Fruit fly (Drosophila melanogaster) whole organism, embryonic: Measurements from ENCODE around the gene retm.

Source experiments
- Aef1 ChIP-seq: fragments of 200-800 bp; sonication (Bioruptor generic); IDR thresholded peaks from 3 replicates; pipeline ENCODE4 v1.3.6; 2022; ENCODE audit warnings: missing biosample characterization, missing genetic modification characterization
- Atf-2 ChIP-seq: fragments of 200-800 bp; sonication (Bioruptor generic); optimal IDR thresholded peaks from 2 replicates; lab custom pipeline; 2016; ENCODE audit warnings: missing biosample characterization, missing genetic modification characterization
- CG10274 ChIP-seq: fragments of 200-800 bp; sonication (Bioruptor generic); optimal IDR thresholded peaks from 3 replicates; lab custom pipeline; 2017; ENCODE audit warnings: missing biosample characterization, mild to moderate bottlenecking, missing genetic modification characterization
- CG11093 ChIP-seq: fragments of 200-800 bp; sonication (Bioruptor generic); IDR thresholded peaks from 3 replicates; pipeline ENCODE4 v1.3.6; 2022; ENCODE audit warnings: missing biosample characterization, missing genetic modification characterization
- CG11696 ChIP-seq: fragments of 200-800 bp; sonication (Bioruptor generic); IDR thresholded peaks from 2 replicates; pipeline ENCODE4 v1.3.6; 2022; ENCODE audit warnings: missing biosample characterization, missing genetic modification characterization
- CG11723 ChIP-seq: fragments of 200-800 bp; sonication (Bioruptor generic); optimal IDR thresholded peaks from 2 replicates; lab custom pipeline; 2017; ENCODE audit warnings: missing biosample characterization, mild to moderate bottlenecking, missing genetic modification characterization
- CG1233 ChIP-seq: fragments of 200-800 bp; sonication (Bioruptor generic); optimal IDR thresholded peaks from 4 replicates; lab custom pipeline; 2018; ENCODE audit warnings: missing biosample characterization, mild to moderate bottlenecking, missing genetic modification characterization
- CG13296 ChIP-seq: fragments of 200-800 bp; sonication (Bioruptor generic); optimal IDR thresholded peaks from 3 replicates; lab custom pipeline; 2018; ENCODE audit warnings: missing biosample characterization, mild to moderate bottlenecking, missing genetic modification characterization
- CG13775 ChIP-seq: fragments of 200-800 bp; sonication (Bioruptor generic); optimal IDR thresholded peaks from 3 replicates; lab custom pipeline; 2017; ENCODE audit warnings: missing biosample characterization, mild to moderate bottlenecking, missing genetic modification characterization
- CG15479 ChIP-seq: fragments of 200-800 bp; sonication (Bioruptor generic); optimal IDR thresholded peaks from 3 replicates; lab custom pipeline; 2019; ENCODE audit warnings: missing biosample characterization, mild to moderate bottlenecking, missing genetic modification characterization, moderate library complexity
- CG17328 ChIP-seq: fragments of 200-800 bp; sonication (Bioruptor generic); IDR thresholded peaks from 2 replicates; pipeline ENCODE4 v1.3.6; 2022; ENCODE audit warnings: missing biosample characterization, missing genetic modification characterization
- CG17361 ChIP-seq: fragments of 200-800 bp; sonication (Bioruptor generic); IDR thresholded peaks from 3 replicates; pipeline ENCODE4 v1.3.6; 2022; ENCODE audit warnings: missing biosample characterization, missing genetic modification characterization
- CG17568 ChIP-seq: fragments of 200-800 bp; sonication (Bioruptor generic); optimal IDR thresholded peaks from 2 replicates; lab custom pipeline; 2018; ENCODE audit warnings: missing biosample characterization, mild to moderate bottlenecking, missing genetic modification characterization, moderate library complexity
- CG17829 ChIP-seq: fragments of 200-800 bp; optimal IDR thresholded peaks from 2 replicates; lab custom pipeline; 2019; ENCODE audit warnings: missing biosample characterization, mild to moderate bottlenecking, missing genetic modification characterization, moderate library complexity
- CG18011 ChIP-seq: fragments of 200-800 bp; sonication (Bioruptor generic); optimal IDR thresholded peaks from 2 replicates; lab custom pipeline; 2017; ENCODE audit warnings: missing biosample characterization, missing genetic modification characterization, mild to moderate bottlenecking, moderate library complexity, missing genotype
- CG2129 ChIP-seq: fragments of 200-800 bp; sonication (Bioruptor generic); IDR thresholded peaks from 2 replicates; pipeline ENCODE4 v1.3.6; 2022; ENCODE audit warnings: missing biosample characterization, missing genetic modification characterization; ENCODE audit not compliant: partially characterized antibody
- CG2712 ChIP-seq: fragments of 200-800 bp; optimal IDR thresholded peaks from 3 replicates; lab custom pipeline; 2019; ENCODE audit warnings: missing biosample characterization, mild to moderate bottlenecking, missing genetic modification characterization, moderate library complexity
- CG31441 ChIP-seq: fragments of 200-800 bp; sonication (Bioruptor generic); IDR thresholded peaks from 2 replicates; pipeline ENCODE4 v1.3.6; 2022; ENCODE audit warnings: missing biosample characterization, missing genetic modification characterization
- CG34224 ChIP-seq: fragments of 200-800 bp; sonication (Bioruptor generic); IDR thresholded peaks from 3 replicates; pipeline ENCODE4 v1.3.6; 2022; ENCODE audit warnings: missing biosample characterization, missing genetic modification characterization; ENCODE audit not compliant: partially characterized antibody
- CG34422 ChIP-seq: fragments of 200-800 bp; sonication (Bioruptor generic); IDR thresholded peaks from 3 replicates; pipeline ENCODE4 v1.3.6; 2022; ENCODE audit warnings: missing biosample characterization, missing genetic modification characterization
- CG4730 ChIP-seq: fragments of 200-800 bp; sonication (Bioruptor generic); IDR thresholded peaks from 2 replicates; pipeline ENCODE4 v1.3.6; 2022; ENCODE audit warnings: missing biosample characterization, missing genetic modification characterization
- CG6175 ChIP-seq: fragments of 200-800 bp; sonication (Bioruptor generic); IDR thresholded peaks from 3 replicates; pipeline ENCODE4 v1.3.6; 2022; ENCODE audit warnings: missing biosample characterization, missing genetic modification characterization
- CG8290 ChIP-seq, 3 experiments: fragments of 200-800 bp; sonication (Bioruptor generic); optimal IDR thresholded peaks; 2 replicates each; lab custom pipeline; 2016 to 2019; ENCODE audit warnings: missing biosample characterization in 3 of 3, missing genetic modification characterization in 3 of 3, mild to moderate bottlenecking in 2 of 3, moderate library complexity in 1 of 3
- CG8388 ChIP-seq: fragments of 200-800 bp; sonication (Bioruptor generic); optimal IDR thresholded peaks from 2 replicates; lab custom pipeline; 2019; ENCODE audit warnings: missing biosample characterization, mild to moderate bottlenecking, missing genetic modification characterization, moderate library complexity
- CG9437 ChIP-seq: fragments of 200-800 bp; sonication (Bioruptor generic); optimal IDR thresholded peaks from 2 replicates; lab custom pipeline; 2018; ENCODE audit warnings: missing biosample characterization, mild to moderate bottlenecking, missing genetic modification characterization
- CTCF ChIP-seq: fragments of 200-800 bp; sonication (Bioruptor generic); optimal IDR thresholded peaks from 2 replicates; lab custom pipeline; 2017; ENCODE audit warnings: missing biosample characterization, mild to moderate bottlenecking, missing genetic modification characterization, moderate library complexity
- CkIIα-i1 ChIP-seq: fragments of 200-800 bp; sonication (Bioruptor generic); IDR thresholded peaks from 2 replicates; pipeline ENCODE4 v1.3.6; 2022; ENCODE audit warnings: missing biosample characterization, missing genetic modification characterization
- Doc3 ChIP-seq: fragments of 200-800 bp; sonication (Bioruptor generic); IDR thresholded peaks from 3 replicates; pipeline ENCODE4 v1.3.6; 2022; ENCODE audit warnings: missing biosample characterization, missing genetic modification characterization; ENCODE audit not compliant: partially characterized antibody
- Ets65A ChIP-seq: fragments of 200-800 bp; sonication (Bioruptor generic); peaks from one replicate; lab custom pipeline; 2016; ENCODE audit warnings: missing biosample characterization, missing genetic modification characterization
- H2.0 ChIP-seq: fragments of 200-800 bp; sonication (Bioruptor generic); IDR thresholded peaks from 2 replicates; pipeline ENCODE4 v1.3.6; 2022; ENCODE audit warnings: missing biosample characterization, missing genetic modification characterization
- Hand ChIP-seq: fragments of 200-800 bp; sonication (Bioruptor generic); optimal IDR thresholded peaks from 2 replicates; lab custom pipeline; 2017; ENCODE audit warnings: mild to moderate bottlenecking, missing biosample characterization, missing genetic modification reagents, missing genetic modification characterization
- Hr78 ChIP-seq, 2 experiments: fragments of 200-800 bp in 1 of 2; fragments of >200 bp in 1 of 2; sonication (Bioruptor generic) in 1 of 2; optimal IDR thresholded peaks; 2 replicates each; lab custom pipeline; 2017 to 2019; ENCODE audit warnings: missing biosample characterization in 2 of 2, missing genetic modification characterization in 2 of 2, mild to moderate bottlenecking in 1 of 2, moderate library complexity in 1 of 2
- Lpt ChIP-seq: fragments of >200 bp; optimal IDR thresholded peaks from 2 replicates; lab custom pipeline; 2018; ENCODE audit warnings: missing biosample characterization, missing genetic modification characterization
- Med ChIP-seq: fragments of 200-800 bp; sonication (Bioruptor generic); peaks from one replicate; lab custom pipeline; 2016; ENCODE audit warnings: missing biosample characterization, missing genetic modification characterization, mild to moderate bottlenecking, inconsistent platforms, moderate library complexity
- Mrtf ChIP-seq: fragments of 200-800 bp; sonication (Bioruptor generic); IDR thresholded peaks from 3 replicates; pipeline ENCODE4 v1.3.6; 2022; ENCODE audit warnings: missing biosample characterization, missing genetic modification characterization
- bigmax ChIP-seq: fragments of 200-800 bp; sonication (Bioruptor generic); optimal IDR thresholded peaks from 2 replicates; lab custom pipeline; 2018; ENCODE audit warnings: missing biosample characterization, mild to moderate bottlenecking, missing genetic modification characterization
- btn ChIP-seq: fragments of 200-800 bp; sonication (Bioruptor generic); optimal IDR thresholded peaks from 2 replicates; lab custom pipeline; 2016; ENCODE audit warnings: missing biosample characterization, missing genetic modification characterization
- cas ChIP-seq: fragments of 200-800 bp; sonication (Bioruptor generic); IDR thresholded peaks from 2 replicates; pipeline ENCODE4 v1.3.6; 2022; ENCODE audit warnings: missing biosample characterization, missing genetic modification characterization
- disco-r ChIP-seq: fragments of 200-800 bp; sonication (Bioruptor generic); optimal IDR thresholded peaks from 2 replicates; lab custom pipeline; 2016; ENCODE audit warnings: missing biosample characterization, missing genetic modification characterization
- exex ChIP-seq: fragments of 200-800 bp; sonication (Bioruptor generic); optimal IDR thresholded peaks from 4 replicates; lab custom pipeline; 2018; ENCODE audit warnings: missing biosample characterization, mild to moderate bottlenecking, missing genetic modification characterization, moderate library complexity
- ken ChIP-seq: fragments of 200-800 bp; sonication (Bioruptor generic); IDR thresholded peaks from 3 replicates; pipeline ENCODE4 v1.3.6; 2022; ENCODE audit warnings: missing biosample characterization, missing genetic modification characterization
- luna ChIP-seq: fragments of 200-800 bp; sonication (Bioruptor generic); optimal IDR thresholded peaks from 2 replicates; lab custom pipeline; 2016; ENCODE audit warnings: missing biosample characterization, missing genetic modification characterization
- mam ChIP-seq: fragments of 200-800 bp; sonication (Bioruptor generic); optimal IDR thresholded peaks from 3 replicates; lab custom pipeline; 2016; ENCODE audit warnings: missing biosample characterization, missing genetic modification characterization
- pzg ChIP-seq: fragments of 200-800 bp; sonication (Bioruptor generic); optimal IDR thresholded peaks from 3 replicates; lab custom pipeline; 2018; ENCODE audit warnings: missing biosample characterization, mild to moderate bottlenecking, missing genetic modification characterization, moderate library complexity
- sens ChIP-seq: fragments of 200-800 bp; sonication (Bioruptor generic); peaks from one replicate; lab custom pipeline; 2016; ENCODE audit warnings: missing biosample characterization, missing genetic modification characterization
- shn ChIP-seq: fragments of 200-800 bp; sonication (Bioruptor generic); optimal IDR thresholded peaks from 3 replicates; lab custom pipeline; 2016; ENCODE audit warnings: missing biosample characterization, missing genetic modification characterization
- slbo ChIP-seq: fragments of 200-800 bp; sonication (Bioruptor generic); IDR thresholded peaks from 2 replicates; pipeline ENCODE4 v1.3.6; 2022; ENCODE audit warnings: missing biosample characterization, missing genetic modification characterization
- tna ChIP-seq: fragments of 200-800 bp; sonication (Bioruptor generic); IDR thresholded peaks from 2 replicates; pipeline ENCODE4 v1.3.6; 2022; ENCODE audit warnings: missing biosample characterization, missing genetic modification characterization; ENCODE audit not compliant: partially characterized antibody
- ttk ChIP-seq: fragments of 200-800 bp; sonication (Bioruptor generic); IDR thresholded peaks from 2 replicates; pipeline ENCODE4 v2.1.2; 2022; ENCODE audit warnings: missing biosample characterization, missing genetic modification characterization
- vnd ChIP-seq: fragments of 200-800 bp; sonication (Bioruptor generic); IDR thresholded peaks from 3 replicates; pipeline ENCODE4 v1.3.6; 2022; ENCODE audit warnings: missing biosample characterization, missing genetic modification characterization; ENCODE audit not compliant: partially characterized antibody
- zf30C ChIP-seq: fragments of 200-800 bp; sonication (Bioruptor generic); optimal IDR thresholded peaks from 3 replicates; lab custom pipeline; 2018; ENCODE audit warnings: missing biosample characterization, mild to moderate bottlenecking, missing genetic modification characterization

Gene retm

dm6 chr2L:6490783-6491249 is 35.1 kb upstream of the retm start, which contains the start of the genes Phf5a and CG31638 (continued):
- TF ChIP-seq Ets65A (GFP tag; lab: Kevin White, UChicago) (peak; percentile 95), CG17328 (GFP tag; lab: Robert Waterston, UW) (peak; percentile 95), exex (tag; lab: Kevin White, UChicago) (peak; percentile 82), CG18011 (GFP tag; lab: Kevin White, UChicago) (peak; percentile 82), CG13296 (GFP tag; lab: Kevin White, UChicago) (peak; percentile 92), CG8290 (GFP tag; optimal IDR thresholded peaks at IDR 0.05; lab: Kevin White, UChicago) (peak; percentile 93), CG8290 (tag; optimal IDR thresholded peaks at IDR 0.05; lab: Kevin White, UChicago) (peak in 1 of 2 experiments; percentile 9), luna (GFP tag; lab: Kevin White, UChicago) (no peak), Lpt (GFP tag; lab: Kevin White, UChicago) (no peak), CG11723 (GFP tag; lab: Kevin White, UChicago) (peak; percentile 69), CG9437 (GFP tag; lab: Kevin White, UChicago) (peak; percentile 87), CG10274 (peak; percentile 78), CG17568 (no peak), bigmax (peak; percentile 54), mam (GFP tag; lab: Kevin White, UChicago) (peak; percentile 81), Atf-2 (GFP tag; lab: Kevin White, UChicago) (no peak), shn (GFP tag; lab: Kevin White, UChicago) (peak; percentile 58), CG11696 (GFP tag; lab: Robert Waterston, UW) (peak; percentile 90), slbo (peak; percentile 96), CG17829 (tag; lab: Kevin White, UChicago) (peak; percentile 98), Aef1 (GFP tag; lab: Robert Waterston, UW) (peak; percentile 51; the same call in 2 of the 3 replicates), CkIIα-i1 (GFP tag; lab: Robert Waterston, UW) (no peak), CG15479 (GFP tag; lab: Kevin White, UChicago) (no peak), CG31441 (GFP tag; lab: Robert Waterston, UW) (peak; percentile 97), ttk (GFP tag; lab: Robert Waterston, UW) (peak; percentile 54), CG2712 (peak; percentile 98), Doc3 (GFP tag; lab: Robert Waterston, UW) (no peak), cas (GFP tag; lab: Robert Waterston, UW) (peak; percentile 95), CTCF (GFP tag; lab: Kevin White, UChicago) (peak; percentile 46), ken (GFP tag; lab: Robert Waterston, UW) (peak; percentile 76), Med (GFP tag; lab: Kevin White, UChicago) (peak; percentile 87), CG34422 (GFP tag; lab: Robert Waterston, UW) (peak; percentile 98), zf30C (GFP tag; lab: Kevin White, UChicago) (no peak), btn (GFP tag; lab: Kevin White, UChicago) (no peak), disco-r (GFP tag; lab: Kevin White, UChicago) (peak; percentile 39), tna (GFP tag; lab: Robert Waterston, UW) (no peak), pzg (GFP tag; lab: Kevin White, UChicago) (peak; percentile 64), CG11093 (GFP tag; lab: Robert Waterston, UW) (peak; percentile 96), CG8388 (GFP tag; lab: Kevin White, UChicago) (peak; percentile 96), CG34224 (GFP tag; lab: Robert Waterston, UW) (0 out of 3 replicates have a peak, but pooled peaks have one; percentile 39), CG6175 (GFP tag; lab: Robert Waterston, UW) (peak; percentile 94), H2.0 (GFP tag; lab: Robert Waterston, UW) (peak; percentile 53; the same call in 1 of the 2 replicates), CG2129 (no peak), CG1233 (GFP tag; lab: Kevin White, UChicago) (peak; percentile 95), vnd (no peak), CG13775 (GFP tag; lab: Kevin White, UChicago) (peak; percentile 88), sens (GFP tag; lab: Kevin White, UChicago) (peak; percentile 86), CG4730 (GFP tag; lab: Robert Waterston, UW) (peak; percentile 97), CG17361 (GFP tag; lab: Robert Waterston, UW) (peak; percentile 97), Hand (GFP tag; lab: Kevin White, UChicago) (peak; percentile 74), Hr78 (GFP tag; optimal IDR thresholded peaks at IDR 0.05; lab: Kevin White, UChicago) (no peak), Mrtf (GFP tag; lab: Robert Waterston, UW) (peak; percentile 38; the same call in 1 of the 3 replicates)
